Worm (Caenorhabditis elegans) whole organism, L1 larva: Measurements from ENCODE around the gene lmtr-3.

Experiments
- C04F5.9 ChIP-seq: sonication (generic microtip); optimal IDR thresholded peaks from 2 replicates; lab custom pipeline; 2016; ENCODE audit warnings: missing genetic modification characterization, missing compliant biosample characterization
- ces-1 ChIP-seq: fragments of 150-350 bp; optimal IDR thresholded peaks from 2 replicates; lab custom pipeline; 2014; ENCODE audit warnings: missing biosample characterization, missing genetic modification reagents, missing genetic modification characterization
- elt-3 ChIP-seq, 6 experiments: fragments of 150-350 bp in 1 of 6; sonication (generic microtip); optimal IDR thresholded peaks; 2 replicates each; lab custom pipeline; 2017 to 2018; ENCODE audit warnings: missing biosample characterization in 6 of 6, missing genetic modification characterization in 6 of 6, inconsistent platforms in 1 of 6
- fkh-4 ChIP-seq: sonication (generic microtip); optimal IDR thresholded peaks from 2 replicates; lab custom pipeline; 2016; ENCODE audit warnings: missing compliant biosample characterization, missing genetic modification characterization, borderline replicate concordance
- fos-1 ChIP-seq: fragments of 150-350 bp; optimal IDR thresholded peaks from 2 replicates; lab custom pipeline; 2014; ENCODE audit warnings: missing biosample characterization, missing genetic modification characterization
- hlh-17 ChIP-seq: fragments of 200-800 bp; sonication (Bioruptor generic); optimal IDR thresholded peaks from 2 replicates; lab custom pipeline; 2018; ENCODE audit warnings: missing genetic modification characterization, mild to moderate bottlenecking, missing compliant biosample characterization, moderate library complexity, borderline replicate concordance
- mep-1 ChIP-seq: fragments of 150-350 bp; optimal IDR thresholded peaks from 2 replicates; lab custom pipeline; 2014; ENCODE audit warnings: missing biosample characterization, missing genetic modification characterization
- nhr-11 ChIP-seq: fragments of 150-350 bp; optimal IDR thresholded peaks from 2 replicates; lab custom pipeline; 2014; ENCODE audit warnings: missing biosample characterization, missing genetic modification characterization
- pqm-1 ChIP-seq: sonication (generic microtip); optimal IDR thresholded peaks from 3 replicates; lab custom pipeline; 2017; ENCODE audit warnings: missing biosample characterization, missing genetic modification characterization
- tbx-2 ChIP-seq: sonication (generic microtip); optimal IDR thresholded peaks from 2 replicates; lab custom pipeline; 2016; ENCODE audit warnings: missing genetic modification characterization, missing compliant biosample characterization
- unc-30 ChIP-seq: sonication (generic microtip); optimal IDR thresholded peaks from 2 replicates; lab custom pipeline; 2017; ENCODE audit warnings: missing biosample characterization, missing genetic modification characterization
- vab-15 ChIP-seq: sonication (generic microtip); optimal IDR thresholded peaks from 2 replicates; lab custom pipeline; 2017; ENCODE audit warnings: missing genotype, mild to moderate bottlenecking, missing genetic modification characterization, missing compliant biosample characterization
- ztf-11 ChIP-seq, 2 experiments: sonication (generic microtip); optimal IDR thresholded peaks; 2 replicates each; lab custom pipeline; 2016 to 2017; ENCODE audit warnings: missing genetic modification characterization in 2 of 2, missing biosample characterization in 1 of 2, missing compliant biosample characterization in 1 of 2

ce11 chrV:11146958-11147779, 23.2 kb downstream of the lmtr-3 start, which contains the start of the genes T19C4.24 and nlp-33:
- TF ChIP-seq unc-30 (no peak), C04F5.9 (tag; lab: Kevin White, UChicago) (no peak), vab-15 (tag; lab: Kevin White, UChicago) (no peak), ztf-11 (tag; optimal IDR thresholded peaks at IDR 0.05; lab: Kevin White, UChicago) (no peak), tbx-2 (tag; lab: Kevin White, UChicago) (peak; percentile 20), elt-3 (tag; optimal IDR thresholded peaks at IDR 0.05; lab: Kevin White, UChicago) (peak in 2 of 6 experiments; percentile 60 to 74), nhr-11 (tag; lab: Kevin White, UChicago) (no peak), hlh-17 (GFP tag; lab: Kevin White, UChicago) (no peak), ces-1 (GFP tag; lab: Kevin White, UChicago) (no peak), pqm-1 (no peak), mep-1 (tag; lab: Kevin White, UChicago) (no peak), fos-1 (tag; lab: Kevin White, UChicago) (no peak), fkh-4 (tag; lab: Kevin White, UChicago) (no peak)
